Fruit fly (Drosophila melanogaster) whole organism, wandering third instar larva: Measurements from ENCODE around the gene Ptp61F.

ENCODE experiments used
- Abd-B ChIP-seq: fragments of >200 bp; optimal IDR thresholded peaks from 2 replicates; lab custom pipeline; 2017; ENCODE audit warnings: missing biosample characterization, missing genetic modification characterization
- CG9705 ChIP-seq: fragments of 200-800 bp; sonication (Bioruptor generic); optimal IDR thresholded peaks from 2 replicates; lab custom pipeline; 2018; ENCODE audit warnings: missing biosample characterization, mild to moderate bottlenecking, missing genetic modification characterization
- Dif ChIP-seq: fragments of 200-275, 200-300 bp; sonication (Bioruptor generic); optimal IDR thresholded peaks from 2 replicates; lab custom pipeline; 2018; ENCODE audit warnings: missing biosample characterization, missing genetic modification characterization; ENCODE audit not compliant: partially characterized antibody
- N ChIP-seq: fragments of >200 bp; optimal IDR thresholded peaks from 2 replicates; lab custom pipeline; 2018; ENCODE audit warnings: missing biosample characterization, missing external identifiers, missing genetic modification characterization
- dl ChIP-seq, 2 experiments: fragments of 175-275, 200-275 bp in 1 of 2; fragments of 200-275 bp in 1 of 2; sonication (Bioruptor generic); optimal IDR thresholded peaks; lab custom pipeline; 2018; ENCODE audit warnings: mild to moderate bottlenecking in 2 of 2, missing biosample characterization in 2 of 2, missing genetic modification characterization in 2 of 2, moderate library complexity in 2 of 2; ENCODE audit not compliant: partially characterized antibody in 2 of 2, insufficient read depth in 1 of 2
- ey ChIP-seq: fragments of 200-800 bp; sonication (Bioruptor generic); optimal IDR thresholded peaks from 2 replicates; lab custom pipeline; 2016; ENCODE audit warnings: missing biosample characterization, missing genetic modification characterization
- lola ChIP-seq: fragments of >200 bp; optimal IDR thresholded peaks from 2 replicates; lab custom pipeline; 2017; ENCODE audit warnings: missing biosample characterization, missing genetic modification characterization
- pan ChIP-seq: fragments of >200 bp; optimal IDR thresholded peaks from 2 replicates; lab custom pipeline; 2017
- rgr ChIP-seq: fragments of 200-800 bp; sonication (Bioruptor generic); optimal IDR thresholded peaks from 3 replicates; lab custom pipeline; 2016; ENCODE audit warnings: missing biosample characterization, mild to moderate bottlenecking, missing genetic modification characterization
- usp ChIP-seq: fragments of >200 bp; optimal IDR thresholded peaks from 2 replicates; lab custom pipeline; 2017; ENCODE audit warnings: missing biosample characterization, missing genetic modification characterization

DNA sequence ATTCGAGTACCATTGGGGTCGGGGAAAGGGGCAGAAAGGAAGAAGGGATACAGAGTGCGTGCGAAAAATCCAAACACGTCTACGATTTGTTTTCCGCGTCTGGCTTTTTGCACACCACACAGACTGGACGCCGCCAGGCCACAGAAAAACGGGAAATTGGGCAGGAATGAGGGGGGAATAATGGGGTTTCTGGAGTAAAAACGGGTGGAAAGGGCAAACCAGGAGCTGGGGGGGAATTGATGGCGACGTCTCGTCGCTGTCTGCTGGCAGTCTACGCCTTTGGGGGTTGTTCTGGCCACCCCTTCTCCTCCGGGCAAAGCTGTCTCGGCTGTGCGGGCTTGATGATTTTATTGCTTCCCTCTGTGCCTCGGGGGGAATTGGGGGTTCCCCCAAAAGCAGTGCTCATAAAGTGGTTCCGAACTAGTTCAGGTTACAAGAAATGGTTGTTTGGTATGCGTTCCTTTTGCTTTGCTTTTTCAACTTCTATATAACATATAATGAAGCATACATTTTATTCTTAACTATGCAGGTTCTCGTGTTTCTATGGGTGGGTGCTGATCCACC, 89.3 kb downstream of the Ptp61F start:
- TF ChIP-seq Dif (GFP tag; lab: Kevin White, UChicago) (no peak), pan (lab: Kevin White, UChicago) (no peak), rgr (GFP tag; lab: Kevin White, UChicago) (no peak), usp (GFP tag; lab: Kevin White, UChicago) (no peak), dl (GFP tag; optimal IDR thresholded peaks at IDR 0.05; lab: Kevin White, UChicago; ENCODE audit: insufficient read depth in 1 of 2, partially characterized antibody in 2 of 2) (no peak), ey (GFP tag; lab: Kevin White, UChicago) (no peak), lola (GFP tag; lab: Kevin White, UChicago) (no peak), CG9705 (GFP tag; lab: Kevin White, UChicago) (no peak), Abd-B (GFP tag; lab: Kevin White, UChicago) (no peak), N (GFP tag; lab: Kevin White, UChicago) (no peak)
